Worm (Caenorhabditis elegans) whole organism, L1 larva: ENCODE results near the gene egl-45.

Experiments
- C16A3.4 ChIP-seq: fragments of 150-350 bp; optimal IDR thresholded peaks from 2 replicates; lab custom pipeline; 2014; ENCODE audit warnings: missing biosample characterization, missing genetic modification characterization
- F16B12.6 ChIP-seq: fragments of 150-350 bp; optimal IDR thresholded peaks from 2 replicates; lab custom pipeline; 2014; ENCODE audit warnings: missing biosample characterization, missing genetic modification characterization
- alr-1 ChIP-seq: fragments of 200-800 bp; sonication (Bioruptor generic); optimal IDR thresholded peaks from 2 replicates; lab custom pipeline; 2018; ENCODE audit warnings: borderline replicate concordance, mild to moderate bottlenecking, missing genetic modification characterization, missing compliant biosample characterization
- blmp-1 ChIP-seq: fragments of 150-350 bp; optimal IDR thresholded peaks from 2 replicates; lab custom pipeline; 2014; ENCODE audit warnings: missing biosample characterization, missing genetic modification characterization
- ceh-8 ChIP-seq: fragments of 200-800 bp; sonication (Bioruptor generic); optimal IDR thresholded peaks from 2 replicates; lab custom pipeline; 2018; ENCODE audit warnings: mild to moderate bottlenecking, missing genetic modification characterization, moderate library complexity, missing compliant biosample characterization
- ceh-88 ChIP-seq: fragments of 200-800 bp; sonication (Bioruptor generic); IDR thresholded peaks from 2 replicates; pipeline ENCODE4 v1.3.6; 2022; ENCODE audit warnings: missing genetic modification characterization, missing compliant biosample characterization
- ceh-90 ChIP-seq: sonication (generic microtip); optimal IDR thresholded peaks from 2 replicates; lab custom pipeline; 2016; ENCODE audit warnings: missing genetic modification characterization, missing compliant biosample characterization
- dpl-1 ChIP-seq, 3 experiments: fragments of 150-350 bp in 2 of 3; sonication (generic microtip) in 1 of 3; optimal IDR thresholded peaks; 2 replicates each; lab custom pipeline; 2014 to 2017; ENCODE audit warnings: missing biosample characterization in 3 of 3, missing genetic modification characterization in 3 of 3, missing genetic modification reagents in 3 of 3
- efl-1 ChIP-seq, 4 experiments: fragments of 150-350 bp; optimal IDR thresholded peaks in 3 of 4; peaks in 1 of 4; 1 replicate in 1 of 4; 2 replicates in 3 of 4; lab custom pipeline; 2014; ENCODE audit warnings: missing biosample characterization in 2 of 4, missing genetic modification characterization in 2 of 4, missing genetic modification reagents in 2 of 4
- egl-13 ChIP-seq: sonication (generic microtip); optimal IDR thresholded peaks from 2 replicates; lab custom pipeline; 2016; ENCODE audit warnings: missing genotype, missing genetic modification reagents, missing genetic modification characterization, missing compliant biosample characterization
- elt-3 ChIP-seq, 6 experiments: fragments of 150-350 bp in 1 of 6; sonication (generic microtip); optimal IDR thresholded peaks; 2 replicates each; lab custom pipeline; 2017 to 2018; ENCODE audit warnings: missing biosample characterization in 6 of 6, missing genetic modification characterization in 6 of 6, inconsistent platforms in 1 of 6
- grh-1 ChIP-seq: fragments of 200-800 bp; sonication (Bioruptor generic); IDR thresholded peaks from 2 replicates; pipeline ENCODE4 v1.3.6; 2022; ENCODE audit warnings: missing genetic modification reagents, missing genetic modification characterization, missing compliant biosample characterization
- hpl-2 ChIP-seq: fragments of 150-350 bp; optimal IDR thresholded peaks from 2 replicates; lab custom pipeline; 2014; ENCODE audit warnings: missing biosample characterization, missing genetic modification reagents, missing genetic modification characterization
- jun-1 ChIP-seq: fragments of 150-350 bp; optimal IDR thresholded peaks from 2 replicates; lab custom pipeline; 2014; ENCODE audit warnings: missing biosample characterization, missing genetic modification reagents, missing genetic modification characterization
- lin-13 ChIP-seq: fragments of 150-350 bp; optimal IDR thresholded peaks from 2 replicates; lab custom pipeline; 2014; ENCODE audit warnings: missing biosample characterization, missing genetic modification reagents, missing genetic modification characterization
- lin-14 ChIP-seq: fragments of 200-800 bp; sonication (Bioruptor generic); optimal IDR thresholded peaks from 2 replicates; lab custom pipeline; 2018; ENCODE audit warnings: mild to moderate bottlenecking, missing genetic modification characterization, moderate library complexity, missing compliant biosample characterization
- lin-35 ChIP-seq, 2 experiments: fragments of 150-350 bp; optimal IDR thresholded peaks; 2 replicates each; lab custom pipeline; 2014; ENCODE audit warnings: missing biosample characterization in 2 of 2, missing genetic modification characterization in 2 of 2, missing genetic modification reagents in 2 of 2
- lin-39 ChIP-seq: fragments of 150-350 bp; optimal IDR thresholded peaks from 2 replicates; lab custom pipeline; 2014; ENCODE audit warnings: missing biosample characterization, missing genetic modification reagents, missing genetic modification characterization
- lir-3 ChIP-seq: sonication (generic microtip); optimal IDR thresholded peaks from 2 replicates; lab custom pipeline; 2016; ENCODE audit warnings: mild to moderate bottlenecking, missing genetic modification characterization, moderate library complexity, missing compliant biosample characterization; ENCODE audit not compliant: poor library complexity
- lsy-2 ChIP-seq, 2 experiments: fragments of 150-350 bp; optimal IDR thresholded peaks; 2 replicates each; lab custom pipeline; 2014; ENCODE audit warnings: missing biosample characterization in 2 of 2, missing genetic modification characterization in 2 of 2
- nhr-11 ChIP-seq: fragments of 150-350 bp; optimal IDR thresholded peaks from 2 replicates; lab custom pipeline; 2014; ENCODE audit warnings: missing biosample characterization, missing genetic modification characterization
- nhr-12 ChIP-seq: sonication (generic microtip); optimal IDR thresholded peaks from 2 replicates; lab custom pipeline; 2017; ENCODE audit warnings: missing biosample characterization, missing genetic modification characterization
- nhr-20 ChIP-seq: sonication (generic microtip); optimal IDR thresholded peaks from 2 replicates; lab custom pipeline; 2016; ENCODE audit warnings: mild to moderate bottlenecking, missing genetic modification characterization, missing compliant biosample characterization
- nhr-237 ChIP-seq: fragments of 150-350 bp; optimal IDR thresholded peaks from 2 replicates; lab custom pipeline; 2014; ENCODE audit warnings: missing biosample characterization, missing genetic modification characterization
- nhr-28 ChIP-seq: fragments of 150-350 bp; optimal IDR thresholded peaks from 2 replicates; lab custom pipeline; 2014; ENCODE audit warnings: missing biosample characterization, missing genetic modification characterization
- nhr-71 ChIP-seq: sonication (generic microtip); optimal IDR thresholded peaks from 2 replicates; lab custom pipeline; 2016; ENCODE audit warnings: mild to moderate bottlenecking, missing genetic modification characterization, moderate library complexity, missing compliant biosample characterization
- nhr-76 ChIP-seq: sonication (generic microtip); optimal IDR thresholded peaks from 2 replicates; lab custom pipeline; 2017; ENCODE audit warnings: missing biosample characterization, missing genetic modification characterization
- nhr-77 ChIP-seq: fragments of 150-350 bp; optimal IDR thresholded peaks from 2 replicates; lab custom pipeline; 2014; ENCODE audit warnings: missing biosample characterization, missing genetic modification characterization
- nhr-84 ChIP-seq: sonication (generic microtip); optimal IDR thresholded peaks from 2 replicates; lab custom pipeline; 2017; ENCODE audit warnings: missing biosample characterization, missing genetic modification characterization
- pag-3 ChIP-seq: sonication (generic microtip); optimal IDR thresholded peaks from 2 replicates; lab custom pipeline; 2017; ENCODE audit warnings: missing genetic modification characterization, mild to moderate bottlenecking, missing compliant biosample characterization, antibody characterized with exemption, borderline replicate concordance; ENCODE audit not compliant: insufficient read depth
- rnt-1 ChIP-seq: sonication (generic microtip); optimal IDR thresholded peaks from 2 replicates; lab custom pipeline; 2016; ENCODE audit warnings: mild to moderate bottlenecking, missing genetic modification characterization, moderate library complexity, missing compliant biosample characterization
- skn-1 ChIP-seq: fragments of 150-350 bp; optimal IDR thresholded peaks from 2 replicates; lab custom pipeline; 2014; ENCODE audit warnings: missing biosample characterization, missing genetic modification characterization
- snpc-4 ChIP-seq: fragments of 150-350 bp; optimal IDR thresholded peaks from 2 replicates; lab custom pipeline; 2014; ENCODE audit warnings: missing biosample characterization, missing genetic modification characterization
- snu-23 ChIP-seq: sonication (generic microtip); optimal IDR thresholded peaks from 2 replicates; lab custom pipeline; 2016; ENCODE audit warnings: missing genetic modification characterization, missing compliant biosample characterization
- sptf-1 ChIP-seq: fragments of 150-350 bp; optimal IDR thresholded peaks from 2 replicates; lab custom pipeline; 2014; ENCODE audit warnings: missing biosample characterization, missing genetic modification characterization
- tbx-2 ChIP-seq: sonication (generic microtip); optimal IDR thresholded peaks from 2 replicates; lab custom pipeline; 2016; ENCODE audit warnings: missing genetic modification characterization, missing compliant biosample characterization
- tlp-1 ChIP-seq: fragments of 150-350 bp; optimal IDR thresholded peaks from 2 replicates; lab custom pipeline; 2014; ENCODE audit warnings: missing biosample characterization, missing genetic modification characterization
- vab-15 ChIP-seq: sonication (generic microtip); optimal IDR thresholded peaks from 2 replicates; lab custom pipeline; 2017; ENCODE audit warnings: missing genotype, mild to moderate bottlenecking, missing genetic modification characterization, missing compliant biosample characterization
- xbp-1 ChIP-seq: sonication (generic microtip); optimal IDR thresholded peaks from 2 replicates; lab custom pipeline; 2016; ENCODE audit warnings: missing genetic modification characterization, missing compliant biosample characterization
- zag-1 ChIP-seq: fragments of 150-350 bp; optimal IDR thresholded peaks from 2 replicates; lab custom pipeline; 2014; ENCODE audit warnings: missing biosample characterization, missing genetic modification characterization
- zip-4 ChIP-seq: fragments of 200-800 bp; sonication (Bioruptor generic); optimal IDR thresholded peaks from 2 replicates; lab custom pipeline; 2018; ENCODE audit warnings: mild to moderate bottlenecking, missing genetic modification characterization, moderate library complexity, missing compliant biosample characterization
- ztf-11 ChIP-seq, 2 experiments: sonication (generic microtip); optimal IDR thresholded peaks; 2 replicates each; lab custom pipeline; 2016 to 2017; ENCODE audit warnings: missing genetic modification characterization in 2 of 2, missing biosample characterization in 1 of 2, missing compliant biosample characterization in 1 of 2

egl-45 gene

ce11 chrIII:7828576-7829461 is at the start of gene egl-45, which contains the start of gene kcmf-1:
Gene egl-45 (minus strand): TSS chrIII:7828626.
Gene kcmf-1 (plus strand): TSS chrIII:7829411.
- TF ChIP-seq efl-1 (optimal IDR thresholded peaks at IDR 0.05; lab: Kevin White, UChicago), result peak; percentile 54 to 59
- peak; percentile 39 to 73 for TF ChIP-seq efl-1 (GFP tag; optimal IDR thresholded peaks at IDR 0.05 in 1 of 2; lab: Kevin White, UChicago)
- TF ChIP-seq ztf-11 (tag; optimal IDR thresholded peaks at IDR 0.05; lab: Kevin White, UChicago), result no peak
- peak; percentile 14 to 65 (median 51) for TF ChIP-seq dpl-1 (GFP tag; optimal IDR thresholded peaks at IDR 0.05; lab: Kevin White, UChicago)
- TF ChIP-seq xbp-1 (tag; lab: Kevin White, UChicago), result peak; percentile 1
- TF ChIP-seq lsy-2 (tag; optimal IDR thresholded peaks at IDR 0.05; lab: Kevin White, UChicago), result peak; percentile 33 to 69
- TF ChIP-seq skn-1 (tag; lab: Kevin White, UChicago), result peak; percentile 4
- no peak for TF ChIP-seq ceh-88
- no peak for TF ChIP-seq nhr-28
- no peak for TF ChIP-seq nhr-11 (tag; lab: Kevin White, UChicago)
- TF ChIP-seq blmp-1, result peak; percentile 51
- no peak for TF ChIP-seq lin-39 (tag; lab: Kevin White, UChicago)
- TF ChIP-seq C16A3.4, result peak; percentile 28
- TF ChIP-seq alr-1 (tag; lab: Kevin White, UChicago), result no peak
- TF ChIP-seq lin-35 (GFP tag; optimal IDR thresholded peaks at IDR 0.05; lab: Kevin White, UChicago), result peak; percentile 28 to 60
- TF ChIP-seq F16B12.6 (tag; lab: Kevin White, UChicago), result peak; percentile 7
- TF ChIP-seq snu-23 (GFP tag; lab: Kevin White, UChicago), result peak; percentile 24
- TF ChIP-seq elt-3 (tag; optimal IDR thresholded peaks at IDR 0.05; lab: Kevin White, UChicago), result peak in 1 of 6 experiments; percentile 17

- TF ChIP-seq ceh-90 (tag; lab: Kevin White, UChicago), result no peak
- no peak for TF ChIP-seq zip-4 (GFP tag; lab: Kevin White, UChicago)
- TF ChIP-seq rnt-1 (tag; lab: Kevin White, UChicago), result no peak
- no peak for TF ChIP-seq tbx-2
- TF ChIP-seq nhr-76, result no peak
- TF ChIP-seq tlp-1 (tag; lab: Kevin White, UChicago), result no peak
- TF ChIP-seq nhr-12, result no peak
- TF ChIP-seq lin-13 (GFP tag; lab: Kevin White, UChicago), result no peak
- no peak for TF ChIP-seq jun-1 (tag; lab: Kevin White, UChicago)
- no peak for TF ChIP-seq elt-3 (tag; optimal IDR thresholded peaks at IDR 0.05; lab: Kevin White, UChicago)
- TF ChIP-seq nhr-11 (tag; lab: Kevin White, UChicago), result no peak
- no peak for TF ChIP-seq pag-3 (tag; lab: Kevin White, UChicago)
- no peak for TF ChIP-seq egl-13
- TF ChIP-seq nhr-237 (tag; lab: Kevin White, UChicago), result no peak
- no peak for TF ChIP-seq vab-15 (tag; lab: Kevin White, UChicago)
Measured at ce11 chrIII:7877090-7877489, 48.7 kb upstream of the egl-45 start.

ce11 chrIII:7873481-7873880 is 45.1 kb upstream of the egl-45 start, which contains the start of gene tyr-1:
Gene tyr-1 (plus strand): TSS chrIII:7873781.
- TF ChIP-seq efl-1 (optimal IDR thresholded peaks at IDR 0.05; lab: Kevin White, UChicago), result no peak
- TF ChIP-seq efl-1 (GFP tag; optimal IDR thresholded peaks at IDR 0.05 in 1 of 2; lab: Kevin White, UChicago), result peak in 1 of 2 experiments; percentile 17
- no peak for TF ChIP-seq nhr-237 (tag; lab: Kevin White, UChicago)

- TF ChIP-seq dpl-1 (GFP tag; optimal IDR thresholded peaks at IDR 0.05; lab: Kevin White, UChicago), result no peak
- peak; percentile 63 for TF ChIP-seq blmp-1
- TF ChIP-seq nhr-237 (tag; lab: Kevin White, UChicago), result no peak
- TF ChIP-seq snu-23 (GFP tag; lab: Kevin White, UChicago), result peak; percentile 8
- no peak for TF ChIP-seq snpc-4 (tag; lab: Kevin White, UChicago)
- no peak for TF ChIP-seq jun-1 (tag; lab: Kevin White, UChicago)
- no peak for TF ChIP-seq nhr-84 (tag; lab: Kevin White, UChicago)
- TF ChIP-seq ceh-8 (GFP tag; lab: Kevin White, UChicago), result no peak
- peak; percentile 64 for TF ChIP-seq lin-14 (GFP tag; lab: Kevin White, UChicago)
- peak; percentile 36 for TF ChIP-seq nhr-71 (tag; lab: Kevin White, UChicago)
- TF ChIP-seq grh-1 (GFP tag; lab: Robert Waterston, UW), result no peak
- no peak for TF ChIP-seq tbx-2
- no peak for TF ChIP-seq hpl-2
- no peak for TF ChIP-seq nhr-77
- no peak for TF ChIP-seq efl-1 (optimal IDR thresholded peaks at IDR 0.05; lab: Kevin White, UChicago)
- TF ChIP-seq efl-1 (GFP tag; optimal IDR thresholded peaks at IDR 0.05 in 1 of 2; lab: Kevin White, UChicago), result no peak
- TF ChIP-seq lir-3, result no peak
- TF ChIP-seq zag-1 (tag; lab: Kevin White, UChicago), result no peak
- peak; percentile 39 for TF ChIP-seq nhr-20 (tag; lab: Kevin White, UChicago)
- TF ChIP-seq elt-3 (tag; optimal IDR thresholded peaks at IDR 0.05; lab: Kevin White, UChicago), result peak in 1 of 6 experiments; percentile 73
- peak; percentile 14 for TF ChIP-seq vab-15 (tag; lab: Kevin White, UChicago)
- no peak for TF ChIP-seq sptf-1 (tag; lab: Kevin White, UChicago)
Measured at ce11 chrIII:7872776-7873175, 44.4 kb upstream of the egl-45 start.
